Fruit fly (Drosophila melanogaster) whole organism, embryonic: ENCODE results near the gene CG5715.

Experiments used
- Antp ChIP-seq: fragments of 200-800 bp; sonication (Bioruptor generic); optimal IDR thresholded peaks from 3 replicates; lab custom pipeline; 2016; ENCODE audit warnings: missing biosample characterization, missing genetic modification characterization
- CG1233 ChIP-seq: fragments of 200-800 bp; sonication (Bioruptor generic); optimal IDR thresholded peaks from 4 replicates; lab custom pipeline; 2018; ENCODE audit warnings: missing biosample characterization, mild to moderate bottlenecking, missing genetic modification characterization
- CG12942 ChIP-seq: fragments of 200-800 bp; sonication (Bioruptor generic); optimal IDR thresholded peaks from 3 replicates; lab custom pipeline; 2016; ENCODE audit warnings: missing biosample characterization, missing genetic modification characterization
- CG14860 ChIP-seq: fragments of 200-800 bp; sonication (Bioruptor generic); IDR thresholded peaks from 3 replicates; pipeline ENCODE4 v1.3.6; 2022; ENCODE audit warnings: missing biosample characterization, missing genetic modification characterization; ENCODE audit not compliant: partially characterized antibody
- CG14965 ChIP-seq: fragments of 200-800 bp; sonication (Bioruptor generic); optimal IDR thresholded peaks from 2 replicates; lab custom pipeline; 2016; ENCODE audit warnings: missing biosample characterization, missing genetic modification characterization, borderline replicate concordance
- CG15011 ChIP-seq: fragments of 200-800 bp; sonication (Bioruptor generic); optimal IDR thresholded peaks from 3 replicates; lab custom pipeline; 2018; ENCODE audit warnings: missing biosample characterization, mild to moderate bottlenecking, missing genetic modification characterization
- CG15269 ChIP-seq: fragments of 200-800 bp; sonication (Bioruptor generic); optimal IDR thresholded peaks from 2 replicates; lab custom pipeline; 2018; ENCODE audit warnings: missing biosample characterization, mild to moderate bottlenecking, missing genetic modification characterization, moderate library complexity
- CG16863 ChIP-seq: fragments of 200-800 bp; sonication (Bioruptor generic); optimal IDR thresholded peaks from 3 replicates; lab custom pipeline; 2016; ENCODE audit warnings: missing biosample characterization, missing genetic modification characterization
- CG17385 ChIP-seq: fragments of 200-800 bp; sonication (Bioruptor generic); optimal IDR thresholded peaks from 3 replicates; lab custom pipeline; 2018; ENCODE audit warnings: missing biosample characterization, mild to moderate bottlenecking, missing genetic modification characterization
- CG17802 ChIP-seq: fragments of 200-800 bp; sonication (Bioruptor generic); optimal IDR thresholded peaks from 2 replicates; lab custom pipeline; 2018; ENCODE audit warnings: missing biosample characterization, mild to moderate bottlenecking, missing genetic modification characterization, moderate library complexity
- CG2116 ChIP-seq: fragments of 200-800 bp; sonication (Bioruptor generic); optimal IDR thresholded peaks from 3 replicates; lab custom pipeline; 2018; ENCODE audit warnings: missing biosample characterization, mild to moderate bottlenecking, missing genetic modification characterization
- CG32532 ChIP-seq: fragments of 200-800 bp; sonication (Bioruptor generic); IDR thresholded peaks from 2 replicates; pipeline ENCODE4 v1.3.6; 2022; ENCODE audit warnings: missing biosample characterization, missing genetic modification characterization
- CG34224 ChIP-seq: fragments of 200-800 bp; sonication (Bioruptor generic); IDR thresholded peaks from 3 replicates; pipeline ENCODE4 v1.3.6; 2022; ENCODE audit warnings: missing biosample characterization, missing genetic modification characterization; ENCODE audit not compliant: partially characterized antibody
- CG34422 ChIP-seq: fragments of 200-800 bp; sonication (Bioruptor generic); IDR thresholded peaks from 3 replicates; pipeline ENCODE4 v1.3.6; 2022; ENCODE audit warnings: missing biosample characterization, missing genetic modification characterization
- CG3726 ChIP-seq: fragments of 200-800 bp; sonication (Bioruptor generic); IDR thresholded peaks from 3 replicates; pipeline ENCODE4, ENCODE4 v1.3.6; 2022; ENCODE audit warnings: missing biosample characterization, missing genetic modification characterization
- CG4404 ChIP-seq: fragments of 200-800 bp; sonication (Bioruptor generic); IDR thresholded peaks from 2 replicates; pipeline ENCODE4 v1.3.6; 2022; ENCODE audit warnings: missing biosample characterization, missing genetic modification characterization
- CG4617 ChIP-seq: fragments of 200-800 bp; sonication (Bioruptor generic); optimal IDR thresholded peaks from 3 replicates; lab custom pipeline; 2016; ENCODE audit warnings: missing biosample characterization, missing genetic modification characterization, borderline replicate concordance
- CG6791 ChIP-seq: fragments of 200-800 bp; sonication (Bioruptor generic); IDR thresholded peaks from 3 replicates; pipeline ENCODE4 v1.3.6; 2022; ENCODE audit warnings: missing biosample characterization, missing genetic modification characterization; ENCODE audit not compliant: partially characterized antibody
- CG7786 ChIP-seq: fragments of 200-800 bp; sonication (Bioruptor generic); optimal IDR thresholded peaks from 2 replicates; lab custom pipeline; 2016; ENCODE audit warnings: missing biosample characterization, missing genetic modification characterization
- CG7839 ChIP-seq: fragments of 200-800 bp; sonication (Bioruptor generic); optimal IDR thresholded peaks from 3 replicates; lab custom pipeline; 2018; ENCODE audit warnings: missing biosample characterization, mild to moderate bottlenecking, missing genetic modification characterization, moderate library complexity
- CG8478 ChIP-seq: fragments of >200 bp; optimal IDR thresholded peaks from 2 replicates; lab custom pipeline; 2018
- CG9727 ChIP-seq: fragments of 200-800 bp; sonication (Bioruptor generic); optimal IDR thresholded peaks from 3 replicates; lab custom pipeline; 2017; ENCODE audit warnings: missing biosample characterization, mild to moderate bottlenecking, missing genetic modification characterization
- Dll ChIP-seq: fragments of 200-800 bp; sonication (Bioruptor generic); IDR thresholded peaks from 4 replicates; pipeline ENCODE4 v1.3.6; 2022; ENCODE audit warnings: missing biosample characterization, missing genetic modification characterization; ENCODE audit not compliant: partially characterized antibody
- Doc3 ChIP-seq: fragments of 200-800 bp; sonication (Bioruptor generic); IDR thresholded peaks from 3 replicates; pipeline ENCODE4 v1.3.6; 2022; ENCODE audit warnings: missing biosample characterization, missing genetic modification characterization; ENCODE audit not compliant: partially characterized antibody
- Drgx ChIP-seq: fragments of 200-800 bp; sonication (Bioruptor generic); IDR thresholded peaks from 2 replicates; pipeline ENCODE4 v1.3.6; 2022; ENCODE audit warnings: missing biosample characterization, missing genetic modification characterization
- ERR ChIP-seq: fragments of 200-800 bp; sonication (Bioruptor generic); optimal IDR thresholded peaks from 2 replicates; lab custom pipeline; 2016; ENCODE audit warnings: missing biosample characterization, missing genetic modification characterization
- Ets65A ChIP-seq: fragments of 200-800 bp; sonication (Bioruptor generic); peaks from one replicate; lab custom pipeline; 2016; ENCODE audit warnings: missing biosample characterization, missing genetic modification characterization
- GATAe ChIP-seq: fragments of 200-800 bp; sonication (Bioruptor generic); conservative IDR thresholded peaks from 2 replicates; pipeline ENCODE4 v1.3.6; 2022; ENCODE audit warnings: missing biosample characterization, missing genetic modification characterization
- HmgZ ChIP-seq: fragments of 200-800 bp; sonication (Bioruptor generic); optimal IDR thresholded peaks from 2 replicates; lab custom pipeline; 2018; ENCODE audit warnings: missing biosample characterization, mild to moderate bottlenecking, missing genetic modification characterization
- Hmr ChIP-seq: fragments of 200-800 bp; sonication (Bioruptor generic); optimal IDR thresholded peaks from 3 replicates; lab custom pipeline; 2017; ENCODE audit warnings: mild to moderate bottlenecking, missing biosample characterization, missing genetic modification reagents, missing genetic modification characterization
- MBD-R2 ChIP-seq: fragments of 200-800 bp; sonication (Bioruptor generic); IDR thresholded peaks from 2 replicates; pipeline ENCODE4 v1.3.6; 2022; ENCODE audit warnings: missing biosample characterization, missing genetic modification characterization
- MESR4 ChIP-seq: fragments of 200-800 bp; sonication (Bioruptor generic); optimal IDR thresholded peaks from 2 replicates; lab custom pipeline; 2018; ENCODE audit warnings: missing biosample characterization, mild to moderate bottlenecking, missing genetic modification characterization, moderate library complexity
- Mes4 ChIP-seq: fragments of 200-800 bp; sonication (Bioruptor generic); optimal IDR thresholded peaks from 2 replicates; lab custom pipeline; 2016; ENCODE audit warnings: missing biosample characterization, missing genetic modification characterization
- Nf-YB ChIP-seq: fragments of 200-800 bp; sonication (Bioruptor generic); optimal IDR thresholded peaks from 3 replicates; lab custom pipeline; 2019; ENCODE audit warnings: missing biosample characterization, mild to moderate bottlenecking, missing genetic modification characterization, moderate library complexity
- al ChIP-seq: fragments of 200-800 bp; sonication (Bioruptor generic); IDR thresholded peaks from 2 replicates; pipeline ENCODE4 v1.3.6; 2022; ENCODE audit warnings: missing biosample characterization, missing genetic modification characterization
- aop ChIP-seq: fragments of 200-800 bp; sonication (Bioruptor generic); IDR thresholded peaks from 2 replicates; pipeline ENCODE4 v1.3.6; 2022; ENCODE audit warnings: missing biosample characterization, missing genetic modification characterization
- chinmo ChIP-seq: fragments of 200-800 bp; sonication (Bioruptor generic); IDR thresholded peaks from 4 replicates; pipeline ENCODE4 v1.3.6; 2022; ENCODE audit warnings: missing biosample characterization, missing genetic modification characterization; ENCODE audit not compliant: partially characterized antibody
- fru ChIP-seq: fragments of >200 bp; optimal IDR thresholded peaks from 2 replicates; lab custom pipeline; 2017
- hbn ChIP-seq: fragments of 200-800 bp; sonication (Bioruptor generic); IDR thresholded peaks from 2 replicates; pipeline ENCODE4 v1.3.6; 2022; ENCODE audit warnings: missing biosample characterization, missing genetic modification characterization; ENCODE audit not compliant: partially characterized antibody
- hth ChIP-seq: fragments of >200 bp; optimal IDR thresholded peaks from 2 replicates; lab custom pipeline; 2017; ENCODE audit warnings: inconsistent platforms
- ind ChIP-seq: fragments of 200-800 bp; sonication (Bioruptor generic); optimal IDR thresholded peaks from 3 replicates; lab custom pipeline; 2016; ENCODE audit warnings: missing biosample characterization, missing genetic modification characterization
- klu ChIP-seq: fragments of 200-800 bp; sonication (Bioruptor generic); IDR thresholded peaks from 2 replicates; pipeline ENCODE4 v1.3.6; 2022; ENCODE audit warnings: missing biosample characterization, missing genetic modification characterization
- nau ChIP-seq: fragments of 200-800 bp; sonication (Bioruptor generic); optimal IDR thresholded peaks from 3 replicates; lab custom pipeline; 2017; ENCODE audit warnings: missing biosample characterization, mild to moderate bottlenecking, missing genetic modification characterization, missing genetic modification reagents
- pan ChIP-seq, 4 experiments: fragments of >200 bp in 3 of 4; fragments of 200-800 bp in 1 of 4; sonication (Bioruptor generic) in 1 of 4; optimal IDR thresholded peaks in 3 of 4; IDR thresholded peaks in 1 of 4; 2 replicates each; pipeline versions ENCODE4 v1.3.6 to Lab custom; 2017 to 2022; ENCODE audit warnings: missing biosample characterization in 2 of 4, missing genetic modification characterization in 2 of 4, mixed read lengths in 1 of 4
- pros ChIP-seq: fragments of 200-800 bp; sonication (Bioruptor generic); optimal IDR thresholded peaks from 3 replicates; lab custom pipeline; 2019; ENCODE audit warnings: missing biosample characterization, mild to moderate bottlenecking, missing genetic modification characterization, moderate library complexity
- rib ChIP-seq: fragments of 200-800 bp; sonication (Bioruptor generic); IDR thresholded peaks from 2 replicates; pipeline ENCODE4 v1.3.6; 2022; ENCODE audit warnings: missing biosample characterization, missing genetic modification characterization
- schlank ChIP-seq: fragments of 200-800 bp; sonication (Bioruptor generic); optimal IDR thresholded peaks from 2 replicates; lab custom pipeline; 2018; ENCODE audit warnings: missing biosample characterization, mild to moderate bottlenecking, missing genetic modification characterization
- seq ChIP-seq: fragments of 200-800 bp; sonication (Bioruptor generic); IDR thresholded peaks from 2 replicates; pipeline ENCODE4 v1.3.6; 2022; ENCODE audit warnings: missing biosample characterization, missing genetic modification characterization
- slp2 ChIP-seq: fragments of 200-800 bp; sonication (Bioruptor generic); optimal IDR thresholded peaks from 2 replicates; lab custom pipeline; 2016; ENCODE audit warnings: missing biosample characterization, missing genetic modification characterization
- unc-4 ChIP-seq: fragments of 200-800 bp; sonication (Bioruptor generic); IDR thresholded peaks from 2 replicates; pipeline ENCODE4 v1.3.6; 2022; ENCODE audit warnings: missing biosample characterization, missing genetic modification characterization; ENCODE audit not compliant: partially characterized antibody
- zfh1 ChIP-seq: fragments of 200-800 bp; sonication (Bioruptor generic); IDR thresholded peaks from 3 replicates; pipeline ENCODE4 v1.3.6; 2022; ENCODE audit warnings: missing biosample characterization, missing genetic modification characterization

The CG5715 gene

DNA sequence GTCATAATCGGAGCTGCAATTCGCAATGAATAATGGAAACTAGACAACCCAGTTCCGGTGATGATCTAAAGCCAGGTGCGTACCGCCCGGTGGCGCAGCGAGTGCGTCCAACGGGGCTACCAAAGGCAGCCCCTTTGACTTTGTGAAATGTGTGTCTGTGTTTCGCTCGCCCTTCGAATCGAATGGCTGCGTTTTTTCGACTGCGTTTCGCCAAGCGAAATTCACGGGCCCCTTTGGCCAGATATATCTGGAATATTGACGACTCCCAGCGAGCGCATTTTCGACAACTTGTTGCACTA lies 24.8 kb upstream of the CG5715 start:
- TF ChIP-seq CG4404 (GFP tag; lab: Robert Waterston, UW) (no peak), fru (lab: Kevin White, UChicago) (no peak), ERR (no peak), CG3726 (GFP tag; lab: Robert Waterston, UW) (no peak), CG16863 (GFP tag; lab: Kevin White, UChicago) (no peak), chinmo (GFP tag; lab: Robert Waterston, UW) (peak; percentile 81; the same call in 1 of the 4 replicates), CG12942 (GFP tag; lab: Kevin White, UChicago) (no peak), CG8478 (lab: Kevin White, UChicago) (no peak), Nf-YB (no peak), CG32532 (no peak), CG4617 (GFP tag; lab: Kevin White, UChicago) (peak; percentile 52), CG7839 (tag; lab: Kevin White, UChicago) (no peak), CG34224 (GFP tag; lab: Robert Waterston, UW) (peak; percentile 9; the same call in 2 of the 3 replicates), Doc3 (GFP tag; lab: Robert Waterston, UW) (0 out of 3 replicates have a peak, but pooled peaks have one; percentile 43), Drgx (GFP tag; lab: Robert Waterston, UW) (peak; percentile 48), MBD-R2 (GFP tag; lab: Robert Waterston, UW) (peak; percentile 55), Hmr (no peak), CG34422 (GFP tag; lab: Robert Waterston, UW) (0 out of 3 replicates have a peak, but pooled peaks have one; percentile 5), slp2 (no peak), hth (lab: Kevin White, UChicago) (no peak), GATAe (GFP tag; lab: Robert Waterston, UW) (no peak), rib (GFP tag; lab: Robert Waterston, UW) (0 out of 2 replicates have a peak, but pooled peaks have one; percentile 31), CG1233 (GFP tag; lab: Kevin White, UChicago) (no peak), ind (GFP tag; lab: Kevin White, UChicago) (no peak), CG17385 (GFP tag; lab: Kevin White, UChicago) (peak; percentile 51), CG6791 (GFP tag; lab: Robert Waterston, UW) (no peak), Ets65A (GFP tag; lab: Kevin White, UChicago) (no peak), Antp (GFP tag; lab: Kevin White, UChicago) (no peak), CG17802 (tag; lab: Kevin White, UChicago) (no peak), MESR4 (peak; percentile 59), aop (no peak), HmgZ (no peak), seq (GFP tag; lab: Robert Waterston, UW) (no peak), pros (GFP tag; lab: Kevin White, UChicago) (no peak), nau (GFP tag; lab: Kevin White, UChicago) (no peak), CG14965 (GFP tag; lab: Kevin White, UChicago) (no peak), hbn (0 out of 2 replicates have a peak, but pooled peaks have one; percentile 10), schlank (tag; lab: Kevin White, UChicago) (no peak), klu (no peak), Mes4 (no peak), unc-4 (0 out of 2 replicates have a peak, but pooled peaks have one; percentile 10), CG14860 (0 out of 3 replicates have a peak, but pooled peaks have one; percentile 30), CG15269 (no peak), Dll (GFP tag; lab: Robert Waterston, UW) (peak; percentile 17; the same call in 2 of the 4 replicates), CG7786 (GFP tag; lab: Kevin White, UChicago) (no peak), zfh1 (GFP tag; lab: Robert Waterston, UW) (no peak), CG9727 (GFP tag; lab: Kevin White, UChicago) (no peak), pan (optimal IDR thresholded peaks at IDR 0.05; lab: Kevin White, UChicago) (no peak), pan (GFP tag; optimal IDR thresholded peaks at IDR 0.05 in 1 of 2, IDR thresholded peaks at IDR 0.05 in 1 of 2) (no peak), al (no peak), CG15011 (GFP tag; lab: Kevin White, UChicago) (no peak), CG2116 (GFP tag; lab: Kevin White, UChicago) (no peak)
